Worm (Caenorhabditis elegans): ENCODE data around the gene str-140.

DNA sequence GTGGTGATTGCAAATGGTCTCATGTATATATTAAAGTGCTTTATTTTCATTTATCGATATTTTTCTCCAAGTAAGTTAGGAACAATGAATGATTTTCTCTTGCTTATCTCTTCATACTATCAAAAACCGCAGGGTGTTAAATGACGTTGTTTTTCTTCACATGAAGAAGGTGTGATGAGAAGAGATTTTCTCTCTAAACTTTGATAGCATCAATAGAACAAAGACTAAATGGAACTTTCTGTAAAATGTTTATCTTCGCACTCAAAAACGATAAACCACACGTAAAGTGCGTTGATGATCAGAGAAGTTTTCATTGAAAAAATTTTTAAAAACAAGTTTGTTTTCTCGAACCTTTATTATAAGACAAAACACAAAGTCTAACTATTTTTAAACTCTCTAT is 12.1 kb upstream of the str-140 start:
- TF ChIP-seq T22C8.4 (GFP tag; IDR thresholded peaks at IDR 0.05) = no peak
- TF ChIP-seq ztf-29 (GFP tag; IDR thresholded peaks at IDR 0.05) = no peak

Measured in whole organism, midembryonic.